Worm (Caenorhabditis elegans) whole organism, L3 larva: Measurements from ENCODE around the gene F36H12.4.

Experiments
- elt-3 ChIP-seq, 3 experiments: fragments of 150-350 bp in 1 of 3; sonication (generic microtip) in 2 of 3; optimal IDR thresholded peaks; 2 replicates in 2 of 3; 4 replicates in 1 of 3; lab custom pipeline; 2014 to 2017; ENCODE audit warnings: missing biosample characterization in 3 of 3, missing genetic modification characterization in 3 of 3
- nhr-12 ChIP-seq: fragments of 150-350 bp; optimal IDR thresholded peaks from 2 replicates; lab custom pipeline; 2014; ENCODE audit warnings: missing biosample characterization, missing genetic modification characterization
- nhr-237 ChIP-seq: fragments of 150-350 bp; optimal IDR thresholded peaks from 2 replicates; lab custom pipeline; 2014; ENCODE audit warnings: missing biosample characterization, missing genetic modification characterization
- pha-4 ChIP-seq: fragments of 150-350 bp; optimal IDR thresholded peaks from 2 replicates; lab custom pipeline; 2014; ENCODE audit warnings: missing biosample characterization, missing genetic modification reagents, missing genetic modification characterization
- snpc-4 ChIP-seq: fragments of 150-350 bp; optimal IDR thresholded peaks from 2 replicates; lab custom pipeline; 2014; ENCODE audit warnings: missing biosample characterization, missing genetic modification characterization
- tbx-2 ChIP-seq: sonication (generic microtip); optimal IDR thresholded peaks from 2 replicates; lab custom pipeline; 2016; ENCODE audit warnings: mild to moderate bottlenecking, missing genetic modification characterization, missing compliant biosample characterization

ce11 chrIV:5221721-5222120, 47.2 kb upstream of the F36H12.4 start:
- TF ChIP-seq nhr-237 (tag; lab: Kevin White, UChicago) (no peak), pha-4 (no peak), tbx-2 (tag; lab: Kevin White, UChicago) (no peak), elt-3 (tag; optimal IDR thresholded peaks at IDR 0.05; lab: Kevin White, UChicago) (no peak), snpc-4 (no peak), nhr-12 (tag; lab: Kevin White, UChicago) (no peak)
